Worm (Caenorhabditis elegans): ENCODE measurements around the gene vep-2.

DNA sequence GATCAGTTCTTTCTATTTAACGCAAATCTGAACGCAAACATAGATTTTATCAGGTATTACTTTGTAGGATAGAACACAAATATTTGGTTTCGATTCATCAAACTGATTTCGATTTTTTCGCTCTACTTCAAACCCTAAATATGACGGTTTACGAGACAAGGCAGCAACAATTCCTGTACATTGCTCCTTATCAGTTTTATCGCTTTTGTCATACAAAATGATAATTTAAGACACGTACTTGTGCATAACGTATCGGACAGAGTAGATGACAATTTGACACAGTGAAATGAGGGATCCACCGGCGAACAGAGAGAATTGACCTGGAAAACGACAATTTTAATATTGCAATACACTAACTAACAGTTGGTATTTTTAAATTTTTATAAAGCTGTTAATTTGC lies 14.5 kb upstream of the vep-2 start:
- TF ChIP-seq ama-1 (optimal IDR thresholded peaks at IDR 0.05) (no peak), hmbx-1 (tag; optimal IDR thresholded peaks at IDR 0.05) (no peak), sea-1 (GFP tag; conservative IDR thresholded peaks at IDR 0.05) (no peak), F13C5.2 (tag; optimal IDR thresholded peaks at IDR 0.05) (no peak), ceh-13 (GFP tag; optimal IDR thresholded peaks at IDR 0.05) (no peak), flt-1 (GFP tag; IDR thresholded peaks at IDR 0.05) (no peak), aly-1 (tag; optimal IDR thresholded peaks at IDR 0.05) (no peak), tbx-37 (GFP tag; conservative IDR thresholded peaks at IDR 0.05) (no peak), hnd-1 (tag; optimal IDR thresholded peaks at IDR 0.05) (no peak), pes-1 (GFP tag; IDR thresholded peaks at IDR 0.05) (no peak), ceh-36 (tag; optimal IDR thresholded peaks at IDR 0.05) (no peak)

Measured in whole organism, early embryonic.